Worm (Caenorhabditis elegans): ENCODE results near the gene copb-1.

Gene copb-1

DNA sequence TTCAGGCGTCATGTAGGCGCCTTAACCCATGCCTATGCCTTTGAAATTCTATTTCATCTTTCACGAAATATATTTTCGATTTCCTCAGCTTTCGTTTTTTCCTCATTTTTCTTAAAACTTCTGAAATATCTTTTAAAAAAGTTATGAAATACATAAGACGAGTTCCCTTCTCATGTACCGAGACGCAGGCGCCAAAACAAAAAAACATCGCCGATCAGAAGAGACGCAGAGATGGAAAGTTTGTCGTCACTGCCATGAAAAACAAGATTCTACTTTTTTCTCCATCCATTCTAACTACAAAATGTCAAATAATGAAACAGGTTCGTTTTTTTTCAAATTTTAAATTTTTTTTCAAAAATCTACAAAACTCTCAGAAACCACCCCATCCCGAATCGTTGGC lies 50.4 kb downstream of the copb-1 start, which contains the start of gene chil-24:
Gene chil-24 (plus strand): TSS at position 156 of the 400 bp plus-strand sequence.
- TF ChIP-seq pros-1 (tag; optimal IDR thresholded peaks at IDR 0.05), result no peak
- no peak for TF ChIP-seq pqm-1 (tag; optimal IDR thresholded peaks at IDR 0.05)
- TF ChIP-seq hlh-15 (tag; optimal IDR thresholded peaks at IDR 0.05), result no peak
- TF ChIP-seq hlh-30 (tag; optimal IDR thresholded peaks at IDR 0.05; ENCODE audit: insufficient read depth), result no peak
- TF ChIP-seq ama-1 (optimal IDR thresholded peaks at IDR 0.05), result no peak
- TF ChIP-seq npax-4 (tag; optimal IDR thresholded peaks at IDR 0.05), result no peak
- no peak for TF ChIP-seq lin-11 (tag; optimal IDR thresholded peaks at IDR 0.05)
- no peak for TF ChIP-seq odd-2 (tag; optimal IDR thresholded peaks at IDR 0.05)
- TF ChIP-seq unc-42 (tag; optimal IDR thresholded peaks at IDR 0.05), result no peak
- TF ChIP-seq nhr-232 (tag; optimal IDR thresholded peaks at IDR 0.05), result no peak
- TF ChIP-seq fax-1 (tag; optimal IDR thresholded peaks at IDR 0.05), result no peak
- no peak for TF ChIP-seq unc-3 (GFP tag; conservative IDR thresholded peaks at IDR 0.05)
- TF ChIP-seq unc-3 (tag; optimal IDR thresholded peaks at IDR 0.05), result no peak
- TF ChIP-seq ceh-9 (tag; optimal IDR thresholded peaks at IDR 0.05), result no peak
- TF ChIP-seq mec-3 (tag; optimal IDR thresholded peaks at IDR 0.05; ENCODE audit: borderline replicate concordance), result no peak

DNA sequence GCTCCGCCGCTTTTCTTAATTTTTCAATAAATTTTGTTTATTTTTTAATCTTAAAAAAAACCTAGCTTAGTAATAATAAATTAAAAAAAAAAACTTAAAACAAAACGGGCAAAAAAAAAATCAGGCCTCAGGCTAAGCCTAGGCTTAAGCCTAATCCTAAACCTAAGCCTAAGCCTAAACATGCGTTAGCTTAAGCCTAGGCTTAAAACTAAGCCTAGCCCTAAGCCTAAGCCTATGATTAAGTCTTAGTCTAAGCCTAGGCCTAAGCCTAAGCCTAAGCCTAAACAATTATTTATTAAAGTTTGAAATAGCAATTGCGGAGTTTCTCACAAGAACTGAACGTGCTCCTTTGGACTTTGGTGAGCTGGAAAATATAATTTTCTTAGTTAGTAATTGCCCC lies 56.7 kb downstream of the copb-1 start:
- TF ChIP-seq dve-1 (tag; optimal IDR thresholded peaks at IDR 0.05) (peak; percentile 63), tbx-2 (tag; optimal IDR thresholded peaks at IDR 0.05) (no peak)
